Worm (Caenorhabditis elegans) whole organism, L4 larva: Measurements from ENCODE around the gene C47E12.12.

Experiments used
- F10B5.3 ChIP-seq: sonication (generic microtip); optimal IDR thresholded peaks from 2 replicates; lab custom pipeline; 2016; ENCODE audit warnings: mild to moderate bottlenecking, missing genetic modification characterization, missing compliant biosample characterization
- F37D6.2 ChIP-seq: sonication (generic microtip); optimal IDR thresholded peaks from 2 replicates; lab custom pipeline; 2016; ENCODE audit warnings: mild to moderate bottlenecking, missing genetic modification characterization, missing compliant biosample characterization
- F44E2.7 ChIP-seq: fragments of 200-800 bp; sonication (Bioruptor generic); IDR thresholded peaks from 2 replicates; pipeline ENCODE4 v2.1.2; 2022; ENCODE audit warnings: missing genetic modification characterization, missing compliant biosample characterization
- T20F7.1 ChIP-seq: fragments of 200-800 bp; sonication (Bioruptor generic); optimal IDR thresholded peaks from 2 replicates; lab custom pipeline; 2018; ENCODE audit warnings: mild to moderate bottlenecking, missing genetic modification characterization, missing compliant biosample characterization
- Y48G9A.11 ChIP-seq: fragments of 200-800 bp; sonication (Bioruptor generic); IDR thresholded peaks from 2 replicates; pipeline ENCODE4 v1.3.6; 2022; ENCODE audit warnings: missing genetic modification reagents, missing genetic modification characterization, missing compliant biosample characterization
- Y5F2A.4 ChIP-seq: fragments of 200-800 bp; sonication (Bioruptor generic); optimal IDR thresholded peaks from 2 replicates; lab custom pipeline; 2018; ENCODE audit warnings: mild to moderate bottlenecking, missing genetic modification characterization, missing compliant biosample characterization
- Y75B8A.6 ChIP-seq: fragments of 200-800 bp; sonication (Bioruptor generic); IDR thresholded peaks from 2 replicates; pipeline ENCODE4 v1.3.6; 2022; ENCODE audit warnings: missing genetic modification reagents, missing genetic modification characterization, missing compliant biosample characterization
- aha-1 ChIP-seq: fragments of 150-350 bp; peaks from one replicate; lab custom pipeline; 2014; ENCODE audit warnings: missing biosample characterization, missing genetic modification characterization
- ama-1 ChIP-seq: fragments of 150-350 bp; optimal IDR thresholded peaks from 2 replicates; lab custom pipeline; 2014; ENCODE audit warnings: inconsistent platforms, mixed read lengths
- arid-1 ChIP-seq: fragments of 200-800 bp; sonication (Bioruptor generic); conservative IDR thresholded peaks from 2 replicates; pipeline ENCODE4 v1.3.6; 2022; ENCODE audit warnings: missing genetic modification reagents, missing genetic modification characterization, missing compliant biosample characterization
- ceh-44 ChIP-seq: fragments of 200-800 bp; sonication (Bioruptor generic); IDR thresholded peaks from 2 replicates; pipeline ENCODE4 v1.3.6; 2022; ENCODE audit warnings: missing genetic modification reagents, missing genetic modification characterization, missing compliant biosample characterization
- ceh-62 ChIP-seq: sonication (generic microtip); optimal IDR thresholded peaks from 2 replicates; lab custom pipeline; 2017; ENCODE audit warnings: missing biosample characterization, missing genetic modification characterization
- ctbp-1 ChIP-seq: fragments of 200-800 bp; sonication (Bioruptor generic); IDR thresholded peaks from 2 replicates; pipeline ENCODE4 v1.3.6; 2022; ENCODE audit warnings: missing genetic modification reagents, missing genetic modification characterization, missing compliant biosample characterization
- daf-12 ChIP-seq: fragments of 150-350 bp; optimal IDR thresholded peaks from 2 replicates; lab custom pipeline; 2014; ENCODE audit warnings: missing biosample characterization, missing genetic modification reagents, missing genetic modification characterization
- daf-16 ChIP-seq, 3 experiments: sonication (generic microtip); optimal IDR thresholded peaks; 2 replicates each; lab custom pipeline; 2016 to 2017; ENCODE audit warnings: missing genetic modification characterization in 3 of 3, missing genetic modification reagents in 3 of 3, mild to moderate bottlenecking in 2 of 3, missing compliant biosample characterization in 2 of 3, missing biosample characterization in 1 of 3, moderate library complexity in 1 of 3
- daf-19 ChIP-seq: fragments of 200-800 bp; sonication (Bioruptor generic); conservative IDR thresholded peaks from 2 replicates; pipeline ENCODE4 v1.3.6; 2022; ENCODE audit warnings: missing genetic modification characterization, missing compliant biosample characterization
- dmd-6 ChIP-seq: fragments of 200-800 bp; sonication (Bioruptor generic); IDR thresholded peaks from 2 replicates; pipeline ENCODE4 v1.3.6; 2022; ENCODE audit warnings: missing genetic modification reagents, missing genetic modification characterization, missing compliant biosample characterization
- duxl-1 ChIP-seq: sonication (generic microtip); optimal IDR thresholded peaks from 2 replicates; lab custom pipeline; 2016; ENCODE audit warnings: mild to moderate bottlenecking, missing genetic modification characterization, moderate library complexity, missing compliant biosample characterization; ENCODE audit not compliant: poor library complexity
- egl-43 ChIP-seq: fragments of 200-800 bp; sonication (Bioruptor generic); IDR thresholded peaks from 2 replicates; pipeline ENCODE4 v1.3.6; 2022; ENCODE audit warnings: missing genetic modification reagents, missing genetic modification characterization, missing compliant biosample characterization
- gei-8 ChIP-seq: fragments of 200-800 bp; sonication (Bioruptor generic); optimal IDR thresholded peaks from 2 replicates; lab custom pipeline; 2018; ENCODE audit warnings: mild to moderate bottlenecking, missing genetic modification characterization, missing compliant biosample characterization
- hif-1 ChIP-seq, 2 experiments: sonication (generic microtip); optimal IDR thresholded peaks; 2 replicates each; lab custom pipeline; 2016 to 2017; ENCODE audit warnings: missing compliant biosample characterization in 2 of 2, missing genetic modification characterization in 2 of 2, missing genetic modification reagents in 2 of 2, missing genotype in 2 of 2, mild to moderate bottlenecking in 1 of 2
- jun-1 ChIP-seq: fragments of 150-350 bp; optimal IDR thresholded peaks from 2 replicates; lab custom pipeline; 2014; ENCODE audit warnings: missing biosample characterization, missing genetic modification reagents, missing genetic modification characterization
- lin-1 ChIP-seq: fragments of 200-800 bp; sonication (Bioruptor generic); IDR thresholded peaks from 2 replicates; pipeline ENCODE4 v1.3.6; 2022; ENCODE audit warnings: missing genetic modification reagents, missing genetic modification characterization, missing compliant biosample characterization
- lin-38 ChIP-seq: fragments of 200-800 bp; sonication (Bioruptor generic); IDR thresholded peaks from 2 replicates; pipeline ENCODE4 v1.3.6; 2022; ENCODE audit warnings: missing genetic modification reagents, missing genetic modification characterization, missing compliant biosample characterization
- lin-39 ChIP-seq: fragments of 150-350 bp; optimal IDR thresholded peaks from 2 replicates; lab custom pipeline; 2014; ENCODE audit warnings: missing biosample characterization, missing genetic modification reagents, missing genetic modification characterization
- mdt-29 ChIP-seq: fragments of 200-800 bp; sonication (Bioruptor generic); IDR thresholded peaks from 2 replicates; pipeline ENCODE4 v1.3.6; 2022; ENCODE audit warnings: missing genetic modification reagents, missing genetic modification characterization, missing compliant biosample characterization
- mep-1 ChIP-seq: fragments of 150-350 bp; sonication (generic microtip); optimal IDR thresholded peaks from 3 replicates; lab custom pipeline; 2014; ENCODE audit warnings: missing biosample characterization, missing genetic modification characterization
- mxl-2 ChIP-seq: fragments of 200-800 bp; sonication (Bioruptor generic); conservative IDR thresholded peaks from 2 replicates; pipeline ENCODE4 v1.3.6; 2022; ENCODE audit warnings: missing genetic modification reagents, missing genetic modification characterization, missing compliant biosample characterization
- nhr-102 ChIP-seq: sonication (generic microtip); optimal IDR thresholded peaks from 2 replicates; lab custom pipeline; 2016; ENCODE audit warnings: mild to moderate bottlenecking, missing genetic modification characterization, moderate library complexity, missing compliant biosample characterization
- nhr-11 ChIP-seq: fragments of 150-350 bp; optimal IDR thresholded peaks from 2 replicates; lab custom pipeline; 2014; ENCODE audit warnings: missing biosample characterization, missing genetic modification characterization
- nhr-28 ChIP-seq: fragments of 150-350 bp; optimal IDR thresholded peaks from 2 replicates; lab custom pipeline; 2014; ENCODE audit warnings: missing biosample characterization, missing genetic modification characterization
- nhr-41 ChIP-seq: fragments of 200-800 bp; sonication (Bioruptor generic); IDR thresholded peaks from 2 replicates; pipeline ENCODE4 v1.3.6; 2022; ENCODE audit warnings: missing genetic modification reagents, missing genetic modification characterization, missing compliant biosample characterization
- nhr-42 ChIP-seq: fragments of 200-800 bp; sonication (Bioruptor generic); IDR thresholded peaks from 2 replicates; pipeline ENCODE4 v1.3.6; 2022; ENCODE audit warnings: missing genetic modification characterization, missing compliant biosample characterization
- nhr-48 ChIP-seq: sonication (generic microtip); optimal IDR thresholded peaks from 2 replicates; lab custom pipeline; 2016; ENCODE audit warnings: mild to moderate bottlenecking, missing genetic modification characterization, missing compliant biosample characterization
- nhr-77 ChIP-seq: fragments of 150-350 bp; optimal IDR thresholded peaks from 2 replicates; lab custom pipeline; 2014; ENCODE audit warnings: missing biosample characterization, missing genetic modification characterization
- pha-4 ChIP-seq, 2 experiments: fragments of 150-350 bp in 1 of 2; fragments of 200-800 bp in 1 of 2; sonication (Bioruptor generic) in 1 of 2; IDR thresholded peaks in 1 of 2; optimal IDR thresholded peaks in 1 of 2; 2 replicates each; pipeline versions ENCODE4 v1.3.6 to Lab custom; 2014 to 2022; ENCODE audit warnings: missing genetic modification characterization in 2 of 2, missing genetic modification reagents in 2 of 2, missing biosample characterization in 1 of 2, missing compliant biosample characterization in 1 of 2
- pqm-1 ChIP-seq: sonication (generic microtip); optimal IDR thresholded peaks from 2 replicates; lab custom pipeline; 2017; ENCODE audit warnings: missing biosample characterization, missing genetic modification characterization
- rbr-2 ChIP-seq: sonication (generic microtip); optimal IDR thresholded peaks from 2 replicates; lab custom pipeline; 2016; ENCODE audit warnings: missing genotype, missing genetic modification characterization, missing compliant biosample characterization
- saeg-2 ChIP-seq: fragments of 200-800 bp; sonication (Bioruptor generic); IDR thresholded peaks from 2 replicates; pipeline ENCODE4 v1.3.6; 2022; ENCODE audit warnings: missing genetic modification reagents, missing genetic modification characterization, missing compliant biosample characterization
- sdz-12 ChIP-seq: fragments of 200-800 bp; sonication (Bioruptor generic); optimal IDR thresholded peaks from 2 replicates; lab custom pipeline; 2018; ENCODE audit warnings: mild to moderate bottlenecking, missing genetic modification characterization, missing compliant biosample characterization
- snpc-1.2 ChIP-seq: fragments of 200-800 bp; sonication (Bioruptor generic); IDR thresholded peaks from 2 replicates; pipeline ENCODE4 v1.3.6; 2022; ENCODE audit warnings: missing genetic modification reagents, missing genetic modification characterization, missing compliant biosample characterization
- spr-1 ChIP-seq: sonication (generic microtip); optimal IDR thresholded peaks from 2 replicates; lab custom pipeline; 2016; ENCODE audit warnings: mild to moderate bottlenecking, missing genetic modification characterization, missing compliant biosample characterization
- unc-39 ChIP-seq: sonication (generic microtip); optimal IDR thresholded peaks from 2 replicates; lab custom pipeline; 2017; ENCODE audit warnings: missing biosample characterization, missing genetic modification characterization
- unc-62 ChIP-seq, 3 experiments: fragments of 150-350 bp in 1 of 3; sonication (generic microtip); optimal IDR thresholded peaks in 2 of 3; peaks in 1 of 3; 1 replicate in 1 of 3; 2 replicates in 2 of 3; lab custom pipeline; 2014 to 2017; ENCODE audit warnings: missing biosample characterization in 3 of 3, missing genetic modification characterization in 3 of 3, missing genetic modification reagents in 3 of 3, missing genotype in 1 of 3
- zfp-2 ChIP-seq: sonication (generic microtip); optimal IDR thresholded peaks from 2 replicates; lab custom pipeline; 2016; ENCODE audit warnings: mild to moderate bottlenecking, missing genetic modification characterization, missing compliant biosample characterization
- zfp-3 ChIP-seq: fragments of 200-800 bp; sonication (Bioruptor generic); conservative IDR thresholded peaks from 2 replicates; pipeline ENCODE4 v1.3.6; 2022; ENCODE audit warnings: missing genetic modification reagents, missing genetic modification characterization, missing compliant biosample characterization
- zip-2 ChIP-seq: fragments of 150-350 bp; optimal IDR thresholded peaks from 2 replicates; lab custom pipeline; 2014; ENCODE audit warnings: missing biosample characterization, missing genetic modification characterization
- ztf-7 ChIP-seq: fragments of 150-350 bp; optimal IDR thresholded peaks from 2 replicates; lab custom pipeline; 2014; ENCODE audit warnings: missing biosample characterization, missing genetic modification characterization

C47E12.12 gene

ce11 chrIV:9993403-9994132 is 21.0 kb upstream of the C47E12.12 start (continued):
- TF ChIP-seq nhr-42 (GFP tag; lab: Robert Waterston, UW) = no peak
- TF ChIP-seq mxl-2 = no peak
- peak; percentile 31 for TF ChIP-seq T20F7.1 (GFP tag; lab: Kevin White, UChicago)
- no peak for TF ChIP-seq mep-1 (tag; lab: Kevin White, UChicago)
- TF ChIP-seq spr-1 (tag; lab: Kevin White, UChicago) = no peak
- TF ChIP-seq Y5F2A.4 = no peak
- TF ChIP-seq lin-39 = no peak
- TF ChIP-seq ctbp-1 (GFP tag; lab: Robert Waterston, UW) = no peak
- TF ChIP-seq mdt-29 (GFP tag; lab: Robert Waterston, UW) = no peak
- no peak for TF ChIP-seq ceh-62 (tag; lab: Kevin White, UChicago)
- TF ChIP-seq unc-62 (GFP tag; optimal IDR thresholded peaks at IDR 0.05 in 1 of 2; lab: Kevin White, UChicago) = peak in 1 of 2 experiments; percentile 6
- TF ChIP-seq unc-62 (tag; optimal IDR thresholded peaks at IDR 0.05; lab: Kevin White, UChicago) = no peak
- TF ChIP-seq snpc-1.2 (GFP tag; lab: Robert Waterston, UW) = 0 out of 2 replicates have a peak, but pooled peaks have one; percentile 28
- 0 out of 2 replicates have a peak, but pooled peaks have one; percentile 5 for TF ChIP-seq saeg-2
- no peak for TF ChIP-seq duxl-1 (tag; lab: Kevin White, UChicago)
- TF ChIP-seq daf-12 (tag; lab: Kevin White, UChicago) = no peak
- no peak for TF ChIP-seq Y75B8A.6 (GFP tag; lab: Robert Waterston, UW)
- no peak for TF ChIP-seq ceh-44 (GFP tag; lab: Robert Waterston, UW)
- no peak for TF ChIP-seq gei-8 (GFP tag; lab: Kevin White, UChicago)
- no peak for TF ChIP-seq F44E2.7 (GFP tag; lab: Robert Waterston, UW)
- no peak for TF ChIP-seq F10B5.3 (tag; lab: Kevin White, UChicago)
- TF ChIP-seq dmd-6 (GFP tag; lab: Robert Waterston, UW) = no peak
- no peak for TF ChIP-seq egl-43 (GFP tag; lab: Robert Waterston, UW)
- TF ChIP-seq lin-1 = no peak
- no peak for TF ChIP-seq zfp-3 (GFP tag; lab: Robert Waterston, UW)
- no peak for TF ChIP-seq daf-16 (GFP tag; optimal IDR thresholded peaks at IDR 0.05; lab: Kevin White, UChicago)
- peak; percentile 55 for TF ChIP-seq daf-16 (tag; optimal IDR thresholded peaks at IDR 0.05; lab: Kevin White, UChicago)
- no peak for TF ChIP-seq nhr-102 (tag; lab: Kevin White, UChicago)
- 0 out of 2 replicates have a peak, but pooled peaks have one; percentile 6 for TF ChIP-seq nhr-41 (GFP tag; lab: Robert Waterston, UW)
- TF ChIP-seq ztf-7 (tag; lab: Kevin White, UChicago) = no peak
- TF ChIP-seq nhr-48 (tag; lab: Kevin White, UChicago) = no peak
- peak; percentile 67 for TF ChIP-seq nhr-28 (tag; lab: Kevin White, UChicago)
- TF ChIP-seq aha-1 (tag; lab: Kevin White, UChicago) = peak; percentile 88
- TF ChIP-seq zip-2 (tag; lab: Kevin White, UChicago) = no peak
- no peak for TF ChIP-seq pha-4 (GFP tag; IDR thresholded peaks at IDR 0.05; lab: Robert Waterston, UW)
- TF ChIP-seq pha-4 (tag; optimal IDR thresholded peaks at IDR 0.05; lab: Kevin White, UChicago) = no peak

- no peak for TF ChIP-seq F37D6.2
- TF ChIP-seq hif-1 (tag; optimal IDR thresholded peaks at IDR 0.05; lab: Kevin White, UChicago) = no peak
- no peak for TF ChIP-seq unc-39
- TF ChIP-seq nhr-77 (tag; lab: Kevin White, UChicago) = no peak
- peak; percentile 36; the same call in 1 of the 2 replicates for TF ChIP-seq lin-38
- no peak for TF ChIP-seq nhr-11 (tag; lab: Kevin White, UChicago)
- TF ChIP-seq ama-1 (lab: Kevin White, UChicago) = peak; percentile 40
- no peak for TF ChIP-seq zfp-2 (tag; lab: Kevin White, UChicago)
- TF ChIP-seq Y48G9A.11 (GFP tag; lab: Robert Waterston, UW) = no peak
- no peak for TF ChIP-seq ceh-62 (tag; lab: Kevin White, UChicago)
- TF ChIP-seq jun-1 (tag; lab: Kevin White, UChicago) = no peak
- TF ChIP-seq rbr-2 (tag; lab: Kevin White, UChicago) = no peak
- TF ChIP-seq sdz-12 (GFP tag; lab: Kevin White, UChicago) = no peak
- TF ChIP-seq gei-8 (GFP tag; lab: Kevin White, UChicago) = peak; percentile 7
- no peak for TF ChIP-seq Y5F2A.4
- TF ChIP-seq arid-1 = no peak
- no peak for TF ChIP-seq pqm-1 (tag; lab: Kevin White, UChicago)
- no peak for TF ChIP-seq daf-19
- no peak for TF ChIP-seq nhr-28 (tag; lab: Kevin White, UChicago)
Measured at ce11 chrIV:9989416-9989815, 16.9 kb upstream of the C47E12.12 start.
